Fruit fly (Drosophila melanogaster) whole organism, embryonic: ENCODE measurements around the gene loj.
A peak's percentile ranks its signal among the peaks of the same experiment; 100 is the strongest.

Experiments
- Antp ChIP-seq: fragments of 200-800 bp; sonication (Bioruptor generic); optimal IDR thresholded peaks from 3 replicates; lab custom pipeline; 2016; ENCODE audit warnings: missing biosample characterization, missing genetic modification characterization
- Asciz ChIP-seq: fragments of 200-800 bp; sonication (Bioruptor generic); optimal IDR thresholded peaks from 2 replicates; lab custom pipeline; 2017; ENCODE audit warnings: missing biosample characterization, mild to moderate bottlenecking, missing genetic modification characterization, missing genetic modification reagents
- Blimp-1 ChIP-seq: fragments of 200-800 bp; sonication (Bioruptor generic); optimal IDR thresholded peaks from 3 replicates; lab custom pipeline; 2018; ENCODE audit warnings: missing biosample characterization, missing genetic modification characterization, mild to moderate bottlenecking, moderate library complexity, missing genetic modification reagents
- CG10431 ChIP-seq: fragments of 200-800 bp; sonication (Bioruptor generic); optimal IDR thresholded peaks from 3 replicates; lab custom pipeline; 2018; ENCODE audit warnings: missing biosample characterization, mild to moderate bottlenecking, missing genetic modification characterization
- CG11560 ChIP-seq: fragments of 200-800 bp; sonication (Bioruptor generic); IDR thresholded peaks from 3 replicates; pipeline ENCODE4 v1.3.6; 2022; ENCODE audit warnings: missing biosample characterization, missing genetic modification characterization
- CG11696 ChIP-seq: fragments of 200-800 bp; sonication (Bioruptor generic); IDR thresholded peaks from 2 replicates; pipeline ENCODE4 v1.3.6; 2022; ENCODE audit warnings: missing biosample characterization, missing genetic modification characterization
- CG12744 ChIP-seq: fragments of 200-800 bp; sonication (Bioruptor generic); optimal IDR thresholded peaks from 2 replicates; lab custom pipeline; 2016; ENCODE audit warnings: missing biosample characterization, missing genetic modification characterization
- CG15073 ChIP-seq: fragments of 200-800 bp; sonication (Bioruptor generic); optimal IDR thresholded peaks from 2 replicates; lab custom pipeline; 2016; ENCODE audit warnings: missing biosample characterization, missing genetic modification characterization
- CG1529 ChIP-seq: fragments of 200-800 bp; sonication (Bioruptor generic); optimal IDR thresholded peaks from 3 replicates; lab custom pipeline; 2018; ENCODE audit warnings: missing biosample characterization, missing genetic modification characterization
- CG16815 ChIP-seq: fragments of 200-800 bp; sonication (Bioruptor generic); optimal IDR thresholded peaks from 3 replicates; lab custom pipeline; 2017; ENCODE audit warnings: missing biosample characterization, mild to moderate bottlenecking, missing genetic modification characterization
- CG17385 ChIP-seq: fragments of 200-800 bp; sonication (Bioruptor generic); optimal IDR thresholded peaks from 3 replicates; lab custom pipeline; 2018; ENCODE audit warnings: missing biosample characterization, mild to moderate bottlenecking, missing genetic modification characterization
- CG18619 ChIP-seq: fragments of 200-800 bp; sonication (Bioruptor generic); optimal IDR thresholded peaks from 3 replicates; lab custom pipeline; 2017; ENCODE audit warnings: missing biosample characterization, mild to moderate bottlenecking, missing genetic modification characterization
- CG33557 ChIP-seq: fragments of 200-800 bp; sonication (Bioruptor generic); optimal IDR thresholded peaks from 2 replicates; lab custom pipeline; 2019; ENCODE audit warnings: missing biosample characterization, mild to moderate bottlenecking, missing genetic modification characterization, moderate library complexity
- CG34376 ChIP-seq: fragments of 200-800 bp; sonication (Bioruptor generic); optimal IDR thresholded peaks from 2 replicates; lab custom pipeline; 2018; ENCODE audit warnings: missing biosample characterization, mild to moderate bottlenecking, missing genetic modification characterization
- CG3726 ChIP-seq: fragments of 200-800 bp; sonication (Bioruptor generic); IDR thresholded peaks from 3 replicates; pipeline ENCODE4, ENCODE4 v1.3.6; 2022; ENCODE audit warnings: missing biosample characterization, missing genetic modification characterization
- CG7357 ChIP-seq: fragments of 200-800 bp; sonication (Bioruptor generic); IDR thresholded peaks from 3 replicates; pipeline ENCODE4 v1.3.6; 2022; ENCODE audit warnings: missing biosample characterization, missing genetic modification characterization
- CG7372 ChIP-seq: fragments of 200-800 bp; sonication (Bioruptor generic); IDR thresholded peaks from 2 replicates; pipeline ENCODE4 v1.3.6; 2022; ENCODE audit warnings: missing biosample characterization, missing genetic modification characterization
- CG7987 ChIP-seq: fragments of 200-800 bp; sonication (Bioruptor generic); optimal IDR thresholded peaks from 2 replicates; lab custom pipeline; 2018; ENCODE audit warnings: missing biosample characterization, mild to moderate bottlenecking, missing genetic modification characterization, moderate library complexity
- CG8478 ChIP-seq: fragments of >200 bp; optimal IDR thresholded peaks from 2 replicates; lab custom pipeline; 2018
- D19B ChIP-seq: fragments of 200-800 bp; sonication (Bioruptor generic); optimal IDR thresholded peaks from 2 replicates; lab custom pipeline; 2017; ENCODE audit warnings: missing biosample characterization, mild to moderate bottlenecking, missing genetic modification characterization
- Hmx ChIP-seq: fragments of 200-800 bp; sonication (Bioruptor generic); optimal IDR thresholded peaks from 2 replicates; lab custom pipeline; 2016; ENCODE audit warnings: missing biosample characterization, missing genetic modification characterization
- Jarid2 ChIP-seq: fragments of 200-800 bp; sonication (Bioruptor generic); optimal IDR thresholded peaks from 3 replicates; lab custom pipeline; 2017; ENCODE audit warnings: mild to moderate bottlenecking, missing biosample characterization, missing genetic modification reagents, missing genetic modification characterization
- Mrtf ChIP-seq: fragments of 200-800 bp; sonication (Bioruptor generic); IDR thresholded peaks from 3 replicates; pipeline ENCODE4 v1.3.6; 2022; ENCODE audit warnings: missing biosample characterization, missing genetic modification characterization
- Nf-YC ChIP-seq: fragments of 200-800 bp; optimal IDR thresholded peaks from 3 replicates; lab custom pipeline; 2019; ENCODE audit warnings: missing biosample characterization, mild to moderate bottlenecking, missing genetic modification characterization, moderate library complexity
- Oaz ChIP-seq: fragments of 200-800 bp; sonication (Bioruptor generic); IDR thresholded peaks from 2 replicates; pipeline ENCODE4 v1.3.6; 2022; ENCODE audit warnings: missing biosample characterization, missing genetic modification characterization
- Ravus ChIP-seq: fragments of 200-800 bp; sonication (Bioruptor generic); IDR thresholded peaks from 2 replicates; pipeline ENCODE4 v1.3.6; 2022; ENCODE audit warnings: missing biosample characterization, missing genetic modification characterization
- Side ChIP-seq: fragments of 200-800 bp; sonication (Bioruptor generic); optimal IDR thresholded peaks from 2 replicates; lab custom pipeline; 2016; ENCODE audit warnings: missing biosample characterization, missing genetic modification characterization
- Spps ChIP-seq: fragments of 200-800 bp; sonication (Bioruptor generic); optimal IDR thresholded peaks from 2 replicates; lab custom pipeline; 2018; ENCODE audit warnings: missing biosample characterization, mild to moderate bottlenecking, missing genetic modification characterization
- Sry-β ChIP-seq: fragments of 200-800 bp; sonication (Bioruptor generic); optimal IDR thresholded peaks from 2 replicates; lab custom pipeline; 2018; ENCODE audit warnings: missing biosample characterization, mild to moderate bottlenecking, missing genetic modification characterization, moderate library complexity
- Sry-δ ChIP-seq: fragments of 200-800 bp; sonication (Bioruptor generic); optimal IDR thresholded peaks from 2 replicates; lab custom pipeline; 2016; ENCODE audit warnings: missing biosample characterization, missing genetic modification characterization
- ap ChIP-seq: fragments of 200-800 bp; sonication (Bioruptor generic); IDR thresholded peaks from 2 replicates; pipeline ENCODE4 v1.3.6; 2022; ENCODE audit warnings: missing biosample characterization, missing genetic modification characterization
- cas ChIP-seq: fragments of 200-800 bp; sonication (Bioruptor generic); IDR thresholded peaks from 2 replicates; pipeline ENCODE4 v1.3.6; 2022; ENCODE audit warnings: missing biosample characterization, missing genetic modification characterization
- caup ChIP-seq: fragments of 200-800 bp; sonication (Bioruptor generic); optimal IDR thresholded peaks from 3 replicates; lab custom pipeline; 2017; ENCODE audit warnings: missing biosample characterization, mild to moderate bottlenecking, missing genetic modification characterization, moderate library complexity; ENCODE audit not compliant: severe bottlenecking
- crp ChIP-seq, 2 experiments: fragments of 200-800 bp; sonication (Bioruptor generic); optimal IDR thresholded peaks; 2 replicates in 1 of 2; 3 replicates in 1 of 2; lab custom pipeline; 2017; ENCODE audit warnings: missing biosample characterization in 2 of 2, missing genetic modification characterization in 2 of 2, mild to moderate bottlenecking in 1 of 2, moderate library complexity in 1 of 2
- ewg ChIP-seq: fragments of 200-800 bp; sonication (Bioruptor generic); optimal IDR thresholded peaks from 3 replicates; lab custom pipeline; 2017; ENCODE audit warnings: mild to moderate bottlenecking, missing biosample characterization, missing genetic modification reagents, missing genetic modification characterization
- gfzf ChIP-seq: fragments of 200-800 bp; sonication (Bioruptor generic); optimal IDR thresholded peaks from 2 replicates; lab custom pipeline; 2016; ENCODE audit warnings: missing biosample characterization, mild to moderate bottlenecking, missing genetic modification characterization, moderate library complexity
- insv ChIP-seq, 2 experiments: fragments of 200-800 bp; sonication (Bioruptor generic); optimal IDR thresholded peaks; 3 replicates each; lab custom pipeline; 2016 to 2018; ENCODE audit warnings: missing biosample characterization in 2 of 2, missing genetic modification characterization in 2 of 2
- jumu ChIP-seq: fragments of 200-800 bp; sonication (Bioruptor generic); optimal IDR thresholded peaks from 3 replicates; lab custom pipeline; 2016; ENCODE audit warnings: missing biosample characterization, missing genetic modification characterization
- lab ChIP-seq: fragments of 200-800 bp; sonication (Bioruptor generic); optimal IDR thresholded peaks from 3 replicates; lab custom pipeline; 2017; ENCODE audit warnings: missing biosample characterization, missing genetic modification characterization, mild to moderate bottlenecking, moderate library complexity, missing genetic modification reagents
- lbe ChIP-seq: fragments of 200-800 bp; sonication (Bioruptor generic); optimal IDR thresholded peaks from 2 replicates; lab custom pipeline; 2016; ENCODE audit warnings: missing biosample characterization, mild to moderate bottlenecking, missing genetic modification characterization
- lola ChIP-seq, 3 experiments: fragments of >200 bp in 2 of 3; fragments of 200-800 bp in 1 of 3; sonication (Bioruptor generic) in 1 of 3; optimal IDR thresholded peaks; 2 replicates each; lab custom pipeline; 2017 to 2019; ENCODE audit warnings: missing biosample characterization in 3 of 3, missing genetic modification characterization in 3 of 3, mild to moderate bottlenecking in 1 of 3, moderate library complexity in 1 of 3
- nerfin-1 ChIP-seq: fragments of 200-800 bp; sonication (Bioruptor generic); optimal IDR thresholded peaks from 3 replicates; lab custom pipeline; 2019; ENCODE audit warnings: missing biosample characterization, mild to moderate bottlenecking, missing genetic modification characterization, moderate library complexity
- pita ChIP-seq: fragments of 200-800 bp; sonication (Bioruptor generic); optimal IDR thresholded peaks from 2 replicates; lab custom pipeline; 2017; ENCODE audit warnings: missing biosample characterization, mild to moderate bottlenecking, missing genetic modification characterization
- scrt ChIP-seq: fragments of 200-800 bp; sonication (Bioruptor generic); optimal IDR thresholded peaks from 2 replicates; lab custom pipeline; 2018; ENCODE audit warnings: missing biosample characterization, mild to moderate bottlenecking, missing genetic modification characterization, moderate library complexity
- shn ChIP-seq: fragments of 200-800 bp; sonication (Bioruptor generic); optimal IDR thresholded peaks from 3 replicates; lab custom pipeline; 2016; ENCODE audit warnings: missing biosample characterization, missing genetic modification characterization
- sqz ChIP-seq: fragments of 200-800 bp; sonication (Bioruptor generic); optimal IDR thresholded peaks from 3 replicates; lab custom pipeline; 2018; ENCODE audit warnings: missing biosample characterization, mild to moderate bottlenecking, missing genetic modification characterization
- sr ChIP-seq: fragments of 200-800 bp; sonication (Bioruptor generic); IDR thresholded peaks from 3 replicates; pipeline ENCODE4 v1.3.6; 2022; ENCODE audit warnings: missing biosample characterization, missing genetic modification characterization
- tap ChIP-seq: fragments of 200-800 bp; optimal IDR thresholded peaks from 3 replicates; lab custom pipeline; 2019; ENCODE audit warnings: missing biosample characterization, mild to moderate bottlenecking, missing genetic modification characterization, moderate library complexity
- tna ChIP-seq: fragments of 200-800 bp; sonication (Bioruptor generic); IDR thresholded peaks from 2 replicates; pipeline ENCODE4 v1.3.6; 2022; ENCODE audit warnings: missing biosample characterization, missing genetic modification characterization; ENCODE audit not compliant: partially characterized antibody
- tx ChIP-seq: fragments of 200-800 bp; sonication (Bioruptor generic); optimal IDR thresholded peaks from 2 replicates; lab custom pipeline; 2016; ENCODE audit warnings: missing biosample characterization, missing genetic modification characterization
- wek ChIP-seq: fragments of 200-800 bp; sonication (Bioruptor generic); optimal IDR thresholded peaks from 3 replicates; lab custom pipeline; 2018; ENCODE audit warnings: missing biosample characterization, mild to moderate bottlenecking, missing genetic modification characterization, moderate library complexity

The loj gene

dm6 chr3L:6082561-6082960 is 12.2 kb upstream of the loj start, which contains the start of gene CG13293 (continued):
- TF ChIP-seq Ravus (GFP tag; lab: Robert Waterston, UW), result no peak
- no peak for TF ChIP-seq CG7987 (GFP tag; lab: Kevin White, UChicago)
- TF ChIP-seq CG17385 (GFP tag; lab: Kevin White, UChicago), result no peak
- no peak for TF ChIP-seq CG11560 (tag; lab: Robert Waterston, UW)
- TF ChIP-seq Nf-YC (tag; lab: Kevin White, UChicago), result no peak
- TF ChIP-seq gfzf (GFP tag; lab: Kevin White, UChicago), result no peak
- TF ChIP-seq sr (GFP tag; lab: Robert Waterston, UW), result no peak
- TF ChIP-seq ap, result no peak
- TF ChIP-seq pita (GFP tag; lab: Kevin White, UChicago), result no peak
- TF ChIP-seq shn (GFP tag; lab: Kevin White, UChicago), result no peak
- no peak for TF ChIP-seq CG8478 (lab: Kevin White, UChicago)
- no peak for TF ChIP-seq CG1529
- TF ChIP-seq scrt, result peak; percentile 53
- no peak for TF ChIP-seq jumu (GFP tag; lab: Kevin White, UChicago)
- TF ChIP-seq Blimp-1 (GFP tag; lab: Kevin White, UChicago), result no peak
- no peak for TF ChIP-seq tna (GFP tag; lab: Robert Waterston, UW)
- TF ChIP-seq wek (GFP tag; lab: Kevin White, UChicago), result no peak
- TF ChIP-seq CG33557, result no peak
- no peak for TF ChIP-seq Sry-δ
- TF ChIP-seq tap, result no peak
- TF ChIP-seq lab, result peak; percentile 2
- no peak for TF ChIP-seq Oaz (GFP tag; lab: Robert Waterston, UW)
- TF ChIP-seq CG18619 (GFP tag; lab: Kevin White, UChicago), result no peak
- TF ChIP-seq Sry-β (GFP tag; lab: Kevin White, UChicago), result no peak
- TF ChIP-seq cas, result no peak
- no peak for TF ChIP-seq Antp
- peak; percentile 39 to 87 for TF ChIP-seq crp (GFP tag; optimal IDR thresholded peaks at IDR 0.05; lab: Kevin White, UChicago)
- TF ChIP-seq CG7372, result no peak
- no peak for TF ChIP-seq Spps (tag; lab: Kevin White, UChicago)
- peak in 1 of 2 experiments; percentile 20 for TF ChIP-seq insv (GFP tag; optimal IDR thresholded peaks at IDR 0.05; lab: Kevin White, UChicago)
- no peak for TF ChIP-seq CG15073
- no peak for TF ChIP-seq D19B (GFP tag; lab: Kevin White, UChicago)
- TF ChIP-seq Side, result no peak
- no peak for TF ChIP-seq CG34376 (GFP tag; lab: Kevin White, UChicago)
- TF ChIP-seq lbe (GFP tag; lab: Kevin White, UChicago), result no peak
- TF ChIP-seq tx (GFP tag; lab: Kevin White, UChicago), result no peak
- TF ChIP-seq nerfin-1, result peak; percentile 15
- TF ChIP-seq CG16815 (GFP tag; lab: Kevin White, UChicago), result no peak
- no peak for TF ChIP-seq ewg
- 0 out of 3 replicates have a peak, but pooled peaks have one; percentile 16 for TF ChIP-seq CG7357 (GFP tag; lab: Robert Waterston, UW)
- TF ChIP-seq Jarid2 (GFP tag; lab: Kevin White, UChicago), result no peak
- TF ChIP-seq CG12744 (GFP tag; lab: Kevin White, UChicago), result no peak
- no peak for TF ChIP-seq Asciz (GFP tag; lab: Kevin White, UChicago)
- TF ChIP-seq CG11696, result 0 out of 2 replicates have a peak, but pooled peaks have one; percentile 38
- no peak for TF ChIP-seq CG3726 (GFP tag; lab: Robert Waterston, UW)
- TF ChIP-seq caup (GFP tag; lab: Kevin White, UChicago), result no peak
- TF ChIP-seq lola (GFP tag; optimal IDR thresholded peaks at IDR 0.05; lab: Kevin White, UChicago), result no peak
- TF ChIP-seq Mrtf (GFP tag; lab: Robert Waterston, UW), result no peak
- no peak for TF ChIP-seq Hmx
- TF ChIP-seq CG10431 (GFP tag; lab: Kevin White, UChicago), result peak; percentile 29
- TF ChIP-seq sqz, result peak; percentile 69
